Fruit fly (Drosophila melanogaster) whole organism, embryonic: ENCODE results near the gene CG2120.

Experiments
- Adf1 ChIP-seq: fragments of 200-800 bp; sonication (Bioruptor generic); IDR thresholded peaks from 2 replicates; pipeline ENCODE4 v1.3.6; 2022; ENCODE audit warnings: missing biosample characterization, missing genetic modification characterization
- Asciz ChIP-seq: fragments of 200-800 bp; sonication (Bioruptor generic); optimal IDR thresholded peaks from 2 replicates; lab custom pipeline; 2017; ENCODE audit warnings: missing biosample characterization, mild to moderate bottlenecking, missing genetic modification characterization, missing genetic modification reagents
- CG10565 ChIP-seq: fragments of 200-800 bp; sonication (Bioruptor generic); optimal IDR thresholded peaks from 3 replicates; lab custom pipeline; 2016; ENCODE audit warnings: missing biosample characterization, mild to moderate bottlenecking, missing genetic modification characterization
- CG11695 ChIP-seq: fragments of 200-800 bp; sonication (Bioruptor generic); IDR thresholded peaks from 3 replicates; pipeline ENCODE4 v1.3.6; 2022; ENCODE audit warnings: missing biosample characterization, missing genetic modification characterization
- CG12299 ChIP-seq: fragments of 200-800 bp; sonication (Bioruptor generic); optimal IDR thresholded peaks from 2 replicates; lab custom pipeline; 2018; ENCODE audit warnings: missing biosample characterization, mild to moderate bottlenecking, missing genetic modification characterization
- CG14965 ChIP-seq: fragments of 200-800 bp; sonication (Bioruptor generic); optimal IDR thresholded peaks from 2 replicates; lab custom pipeline; 2016; ENCODE audit warnings: missing biosample characterization, missing genetic modification characterization, borderline replicate concordance
- CG15479 ChIP-seq: fragments of 200-800 bp; sonication (Bioruptor generic); optimal IDR thresholded peaks from 3 replicates; lab custom pipeline; 2019; ENCODE audit warnings: missing biosample characterization, mild to moderate bottlenecking, missing genetic modification characterization, moderate library complexity
- CG16815 ChIP-seq: fragments of 200-800 bp; sonication (Bioruptor generic); optimal IDR thresholded peaks from 3 replicates; lab custom pipeline; 2017; ENCODE audit warnings: missing biosample characterization, mild to moderate bottlenecking, missing genetic modification characterization
- CG1832 ChIP-seq: fragments of 200-800 bp; sonication (Bioruptor generic); optimal IDR thresholded peaks from 2 replicates; lab custom pipeline; 2017; ENCODE audit warnings: missing biosample characterization, mild to moderate bottlenecking, missing genetic modification characterization, inconsistent platforms
- CG31388 ChIP-seq: fragments of 200-800 bp; sonication (Bioruptor generic); optimal IDR thresholded peaks from 2 replicates; lab custom pipeline; 2016; ENCODE audit warnings: missing biosample characterization, missing genetic modification characterization
- CG32772 ChIP-seq: fragments of 200-800 bp; sonication (Bioruptor generic); IDR thresholded peaks from 2 replicates; pipeline ENCODE4 v1.3.6; 2022; ENCODE audit warnings: missing biosample characterization, missing genetic modification characterization
- CG33213 ChIP-seq: fragments of 200-800 bp; sonication (Bioruptor generic); optimal IDR thresholded peaks from 3 replicates; lab custom pipeline; 2016; ENCODE audit warnings: missing biosample characterization, missing genetic modification characterization
- CG3838 ChIP-seq: fragments of 200-800 bp; sonication (Bioruptor generic); optimal IDR thresholded peaks from 3 replicates; lab custom pipeline; 2016; ENCODE audit warnings: missing biosample characterization, missing genetic modification characterization
- CG4854 ChIP-seq: fragments of 200-800 bp; sonication (Bioruptor generic); optimal IDR thresholded peaks from 2 replicates; lab custom pipeline; 2016; ENCODE audit warnings: missing biosample characterization, missing genetic modification characterization, inconsistent platforms
- CG6791 ChIP-seq: fragments of 200-800 bp; sonication (Bioruptor generic); IDR thresholded peaks from 3 replicates; pipeline ENCODE4 v1.3.6; 2022; ENCODE audit warnings: missing biosample characterization, missing genetic modification characterization; ENCODE audit not compliant: partially characterized antibody
- CG6813 ChIP-seq: fragments of 200-800 bp; sonication (Bioruptor generic); optimal IDR thresholded peaks from 2 replicates; lab custom pipeline; 2017; ENCODE audit warnings: missing biosample characterization, missing genetic modification characterization, mild to moderate bottlenecking, moderate library complexity, missing genetic modification reagents
- CG7963 ChIP-seq: fragments of 200-800 bp; sonication (Bioruptor generic); IDR thresholded peaks from 3 replicates; pipeline ENCODE4 v1.3.6; 2022; ENCODE audit warnings: missing biosample characterization, missing genetic modification characterization; ENCODE audit not compliant: partially characterized antibody
- CG8765 ChIP-seq: fragments of 200-800 bp; sonication (Bioruptor generic); IDR thresholded peaks from 2 replicates; pipeline ENCODE4 v1.3.6; 2022; ENCODE audit warnings: missing biosample characterization, missing genetic modification characterization
- CG9876 ChIP-seq: fragments of 200-800 bp; sonication (Bioruptor generic); optimal IDR thresholded peaks from 2 replicates; lab custom pipeline; 2016; ENCODE audit warnings: missing biosample characterization, missing genetic modification characterization
- CTCF ChIP-seq: fragments of 200-800 bp; sonication (Bioruptor generic); optimal IDR thresholded peaks from 2 replicates; lab custom pipeline; 2017; ENCODE audit warnings: missing biosample characterization, mild to moderate bottlenecking, missing genetic modification characterization, moderate library complexity
- D19B ChIP-seq: fragments of 200-800 bp; sonication (Bioruptor generic); optimal IDR thresholded peaks from 2 replicates; lab custom pipeline; 2017; ENCODE audit warnings: missing biosample characterization, mild to moderate bottlenecking, missing genetic modification characterization
- E2f2 ChIP-seq: fragments of 200-800 bp; sonication (Bioruptor generic); IDR thresholded peaks from 2 replicates; pipeline ENCODE4 v1.3.6; 2022; ENCODE audit warnings: missing biosample characterization, missing genetic modification characterization
- Hr39 ChIP-seq: fragments of >200 bp; optimal IDR thresholded peaks from 2 replicates; lab custom pipeline; 2017
- Nf-YC ChIP-seq: fragments of 200-800 bp; optimal IDR thresholded peaks from 3 replicates; lab custom pipeline; 2019; ENCODE audit warnings: missing biosample characterization, mild to moderate bottlenecking, missing genetic modification characterization, moderate library complexity
- Optix ChIP-seq: fragments of 200-800 bp; sonication (Bioruptor generic); IDR thresholded peaks from 3 replicates; pipeline ENCODE4 v1.3.6; 2022; ENCODE audit warnings: missing biosample characterization, missing genetic modification characterization
- Sox102F ChIP-seq: fragments of 200-800 bp; sonication (Bioruptor generic); optimal IDR thresholded peaks from 2 replicates; lab custom pipeline; 2018; ENCODE audit warnings: missing biosample characterization, mild to moderate bottlenecking, missing genetic modification characterization, moderate library complexity
- Spps ChIP-seq: fragments of 200-800 bp; sonication (Bioruptor generic); optimal IDR thresholded peaks from 2 replicates; lab custom pipeline; 2018; ENCODE audit warnings: missing biosample characterization, mild to moderate bottlenecking, missing genetic modification characterization
- Sry-δ ChIP-seq: fragments of 200-800 bp; sonication (Bioruptor generic); optimal IDR thresholded peaks from 2 replicates; lab custom pipeline; 2016; ENCODE audit warnings: missing biosample characterization, missing genetic modification characterization
- Taf1 ChIP-seq: fragments of 200-800 bp; sonication (Bioruptor generic); IDR thresholded peaks from 2 replicates; pipeline ENCODE4 v1.3.6; 2022; ENCODE audit warnings: missing biosample characterization, missing genetic modification characterization
- ac ChIP-seq: fragments of 200-800 bp; sonication (Bioruptor generic); optimal IDR thresholded peaks from 3 replicates; lab custom pipeline; 2017; ENCODE audit warnings: missing biosample characterization, mild to moderate bottlenecking, missing genetic modification characterization
- ash1 ChIP-seq: fragments of 200-800 bp; sonication (Bioruptor generic); optimal IDR thresholded peaks from 2 replicates; lab custom pipeline; 2018; ENCODE audit warnings: missing biosample characterization, mild to moderate bottlenecking, missing genetic modification characterization
- chinmo ChIP-seq: fragments of 200-800 bp; sonication (Bioruptor generic); IDR thresholded peaks from 4 replicates; pipeline ENCODE4 v1.3.6; 2022; ENCODE audit warnings: missing biosample characterization, missing genetic modification characterization; ENCODE audit not compliant: partially characterized antibody
- croc ChIP-seq: fragments of 200-800 bp; sonication (Bioruptor generic); conservative IDR thresholded peaks from 3 replicates; pipeline ENCODE4 v1.3.6; 2022; ENCODE audit warnings: missing biosample characterization, missing genetic modification characterization
- dysf ChIP-seq: fragments of 200-800 bp; sonication (Bioruptor generic); IDR thresholded peaks from 3 replicates; pipeline ENCODE4 v1.3.6; 2022; ENCODE audit warnings: missing biosample characterization, missing genetic modification characterization
- ewg ChIP-seq: fragments of 200-800 bp; sonication (Bioruptor generic); optimal IDR thresholded peaks from 3 replicates; lab custom pipeline; 2017; ENCODE audit warnings: mild to moderate bottlenecking, missing biosample characterization, missing genetic modification reagents, missing genetic modification characterization
- gro ChIP-seq: fragments of 200-800 bp; sonication (Bioruptor generic); optimal IDR thresholded peaks from 2 replicates; lab custom pipeline; 2016; ENCODE audit warnings: missing biosample characterization, missing genetic modification characterization
- gsb-n ChIP-seq: fragments of 200-800 bp; sonication (Bioruptor generic); optimal IDR thresholded peaks from 3 replicates; lab custom pipeline; 2018; ENCODE audit warnings: missing biosample characterization, mild to moderate bottlenecking, missing genetic modification characterization
- ind ChIP-seq: fragments of 200-800 bp; sonication (Bioruptor generic); optimal IDR thresholded peaks from 3 replicates; lab custom pipeline; 2016; ENCODE audit warnings: missing biosample characterization, missing genetic modification characterization
- mirr ChIP-seq: fragments of 200-800 bp; sonication (Bioruptor generic); optimal IDR thresholded peaks from 3 replicates; lab custom pipeline; 2018; ENCODE audit warnings: missing biosample characterization, mild to moderate bottlenecking, missing genetic modification characterization
- nerfin-2 ChIP-seq: fragments of 200-800 bp; sonication (Bioruptor generic); IDR thresholded peaks from 2 replicates; pipeline ENCODE4 v1.3.6; 2022; ENCODE audit warnings: missing biosample characterization, missing genetic modification characterization; ENCODE audit not compliant: partially characterized antibody
- odd ChIP-seq: fragments of 200-800 bp; sonication (Bioruptor generic); optimal IDR thresholded peaks from 2 replicates; lab custom pipeline; 2017; ENCODE audit warnings: missing biosample characterization, mild to moderate bottlenecking, missing genetic modification characterization
- org-1 ChIP-seq: fragments of 200-800 bp; sonication (Bioruptor generic); optimal IDR thresholded peaks from 2 replicates; lab custom pipeline; 2017; ENCODE audit warnings: missing biosample characterization, missing genetic modification characterization
- otp ChIP-seq: fragments of 200-800 bp; sonication (Bioruptor generic); IDR thresholded peaks from 3 replicates; pipeline ENCODE4, ENCODE4 v1.3.6; 2022; ENCODE audit warnings: missing biosample characterization, missing genetic modification characterization
- salm ChIP-seq: fragments of 200-800 bp; sonication (Bioruptor generic); optimal IDR thresholded peaks from 2 replicates; lab custom pipeline; 2018; ENCODE audit warnings: missing biosample characterization, mild to moderate bottlenecking, missing genetic modification characterization
- slbo ChIP-seq: fragments of 200-800 bp; sonication (Bioruptor generic); IDR thresholded peaks from 2 replicates; pipeline ENCODE4 v1.3.6; 2022; ENCODE audit warnings: missing biosample characterization, missing genetic modification characterization
- sob ChIP-seq: fragments of 200-800 bp; sonication (Bioruptor generic); IDR thresholded peaks from 2 replicates; pipeline ENCODE4 v1.3.6; 2022; ENCODE audit warnings: missing biosample characterization, missing genetic modification characterization
- sqz ChIP-seq: fragments of 200-800 bp; sonication (Bioruptor generic); optimal IDR thresholded peaks from 3 replicates; lab custom pipeline; 2018; ENCODE audit warnings: missing biosample characterization, mild to moderate bottlenecking, missing genetic modification characterization
- twi ChIP-seq: fragments of 200-800 bp; optimal IDR thresholded peaks from 2 replicates; lab custom pipeline; 2019; ENCODE audit warnings: missing biosample characterization, mild to moderate bottlenecking, missing genetic modification characterization, moderate library complexity
- usp ChIP-seq: fragments of >200 bp; optimal IDR thresholded peaks from 2 replicates; lab custom pipeline; 2017; ENCODE audit warnings: missing biosample characterization, missing genetic modification characterization
- zfh2 ChIP-seq: fragments of 200-800 bp; sonication (Bioruptor generic); optimal IDR thresholded peaks from 2 replicates; lab custom pipeline; 2016; ENCODE audit warnings: missing biosample characterization, missing genetic modification characterization

Gene CG2120

dm6 chrX:8100026-8100825 is 35.4 kb upstream of the CG2120 start (continued):
- peak; percentile 95 for TF ChIP-seq ewg (GFP tag; lab: Kevin White, UChicago)
- TF ChIP-seq nerfin-2 (GFP tag; lab: Robert Waterston, UW) = no peak
- peak; percentile 28 for TF ChIP-seq mirr
- peak; percentile 46 for TF ChIP-seq gro (GFP tag; lab: Kevin White, UChicago)
- peak; percentile 74 for TF ChIP-seq CG12299 (tag; lab: Kevin White, UChicago)
- TF ChIP-seq CG3838 (GFP tag; lab: Kevin White, UChicago) = peak; percentile 61
- peak; percentile 43 for TF ChIP-seq zfh2
- TF ChIP-seq Hr39 (lab: Kevin White, UChicago) = no peak
- TF ChIP-seq usp = no peak
- peak; percentile 61 for TF ChIP-seq CG16815 (GFP tag; lab: Kevin White, UChicago)
- peak; percentile 69 for TF ChIP-seq gsb-n (tag; lab: Kevin White, UChicago)
- TF ChIP-seq CG6791 = no peak
- peak; percentile 45 for TF ChIP-seq D19B (GFP tag; lab: Kevin White, UChicago)
- no peak for TF ChIP-seq chinmo (GFP tag; lab: Robert Waterston, UW)
- peak; percentile 55 for TF ChIP-seq sqz
- peak; percentile 66 for TF ChIP-seq odd
- peak; percentile 58 for TF ChIP-seq Spps (tag; lab: Kevin White, UChicago)
- TF ChIP-seq E2f2 (GFP tag; lab: Robert Waterston, UW) = peak; percentile 72
- peak; percentile 70 for TF ChIP-seq ind (GFP tag; lab: Kevin White, UChicago)
- peak; percentile 88 for TF ChIP-seq slbo
- TF ChIP-seq CG4854 (GFP tag; lab: Kevin White, UChicago) = peak; percentile 65
- TF ChIP-seq otp (GFP tag; lab: Robert Waterston, UW) = peak; percentile 82
- TF ChIP-seq CG32772 = peak; percentile 87
- TF ChIP-seq CG9876 (GFP tag; lab: Kevin White, UChicago) = no peak
- TF ChIP-seq salm (tag; lab: Kevin White, UChicago) = peak; percentile 67
- peak; percentile 63 for TF ChIP-seq Adf1 (GFP tag; lab: Robert Waterston, UW)
- peak; percentile 2 for TF ChIP-seq ash1 (GFP tag; lab: Kevin White, UChicago)
- TF ChIP-seq croc (GFP tag; lab: Robert Waterston, UW) = peak; percentile 66; the same call in 2 of the 3 replicates
- peak; percentile 59 for TF ChIP-seq CG31388 (GFP tag; lab: Kevin White, UChicago)
- TF ChIP-seq CG6813 (GFP tag; lab: Kevin White, UChicago) = peak; percentile 81
- TF ChIP-seq Sry-δ (GFP tag; lab: Kevin White, UChicago) = no peak
- no peak for TF ChIP-seq ac (GFP tag; lab: Kevin White, UChicago)
- peak; percentile 33 for TF ChIP-seq CG1832 (GFP tag; lab: Kevin White, UChicago)
- peak; percentile 90 for TF ChIP-seq dysf (GFP tag; lab: Robert Waterston, UW)
- no peak for TF ChIP-seq CG15479 (GFP tag; lab: Kevin White, UChicago)
- peak; percentile 85 for TF ChIP-seq CG11695 (GFP tag; lab: Robert Waterston, UW)
- no peak for TF ChIP-seq CG33213 (GFP tag; lab: Kevin White, UChicago)
- TF ChIP-seq Asciz (GFP tag; lab: Kevin White, UChicago) = peak; percentile 81
- TF ChIP-seq CTCF (GFP tag; lab: Kevin White, UChicago) = peak; percentile 31
- TF ChIP-seq Taf1 (GFP tag; lab: Robert Waterston, UW) = peak; percentile 51; the same call in 1 of the 2 replicates
- TF ChIP-seq CG7963 (GFP tag; lab: Robert Waterston, UW) = no peak
- TF ChIP-seq CG8765 = no peak
- peak; percentile 89 for TF ChIP-seq Sox102F
- TF ChIP-seq Nf-YC = peak; percentile 62
- peak; percentile 70 for TF ChIP-seq org-1 (GFP tag; lab: Kevin White, UChicago)
- TF ChIP-seq CG10565 (GFP tag; lab: Kevin White, UChicago) = peak; percentile 34
- TF ChIP-seq twi (tag; lab: Kevin White, UChicago) = peak; percentile 32
- peak; percentile 72; the same call in 2 of the 3 replicates for TF ChIP-seq Optix (GFP tag; lab: Robert Waterston, UW)
- TF ChIP-seq CG14965 = no peak
- TF ChIP-seq sob (GFP tag; lab: Robert Waterston, UW) = peak; percentile 89
